Worm (Caenorhabditis elegans) whole organism, early embryonic: ENCODE measurements around the gene Y39A1A.2.

Experiments
- B0310.2 ChIP-seq: sonication (generic microtip); optimal IDR thresholded peaks from 2 replicates; lab custom pipeline; 2016; ENCODE audit warnings: mild to moderate bottlenecking, missing genetic modification characterization, missing compliant biosample characterization
- F13C5.2 ChIP-seq: sonication (generic microtip); optimal IDR thresholded peaks from 2 replicates; lab custom pipeline; 2017; ENCODE audit warnings: mild to moderate bottlenecking, missing genetic modification characterization, inconsistent platforms, missing compliant biosample characterization
- ama-1 ChIP-seq: fragments of 150-350 bp; optimal IDR thresholded peaks from 2 replicates; lab custom pipeline; 2014
- ceh-36 ChIP-seq: sonication (generic microtip); optimal IDR thresholded peaks from 2 replicates; lab custom pipeline; 2016; ENCODE audit warnings: missing genetic modification characterization, inconsistent platforms, missing compliant biosample characterization
- flt-1 ChIP-seq: fragments of 200-800 bp; sonication (Bioruptor generic); IDR thresholded peaks from 2 replicates; pipeline ENCODE4 v1.3.6; 2022; ENCODE audit warnings: missing genetic modification characterization, missing compliant biosample characterization
- hmbx-1 ChIP-seq: sonication (generic microtip); optimal IDR thresholded peaks from 2 replicates; lab custom pipeline; 2016; ENCODE audit warnings: mild to moderate bottlenecking, missing genetic modification characterization, missing compliant biosample characterization
- hmg-4 ChIP-seq: fragments of 200-800 bp; sonication (Bioruptor generic); optimal IDR thresholded peaks from 2 replicates; lab custom pipeline; 2018; ENCODE audit warnings: mild to moderate bottlenecking, missing genetic modification characterization, missing compliant biosample characterization
- hnd-1 ChIP-seq: sonication (generic microtip); optimal IDR thresholded peaks from 2 replicates; lab custom pipeline; 2016; ENCODE audit warnings: missing genetic modification characterization, missing compliant biosample characterization
- pes-1 ChIP-seq: fragments of 200-800 bp; sonication (Bioruptor generic); IDR thresholded peaks from 2 replicates; pipeline ENCODE4 v1.3.6; 2022; ENCODE audit warnings: missing genetic modification reagents, missing genetic modification characterization, missing compliant biosample characterization
- scrt-1 ChIP-seq: fragments of 200-800 bp; sonication (Bioruptor generic); IDR thresholded peaks from 2 replicates; pipeline ENCODE4 v1.3.6; 2022; ENCODE audit warnings: missing genetic modification characterization, missing compliant biosample characterization
- sea-1 ChIP-seq: fragments of 200-800 bp; sonication (Bioruptor generic); conservative IDR thresholded peaks from 2 replicates; pipeline ENCODE4 v1.3.6; 2022; ENCODE audit warnings: missing genetic modification characterization, missing compliant biosample characterization
- tbx-11 ChIP-seq: fragments of 200-800 bp; sonication (Bioruptor generic); IDR thresholded peaks from 2 replicates; pipeline ENCODE4 v1.3.6; 2022; ENCODE audit warnings: missing genetic modification characterization, missing compliant biosample characterization
- tbx-37 ChIP-seq: fragments of 200-800 bp; sonication (Bioruptor generic); conservative IDR thresholded peaks from 2 replicates; pipeline ENCODE4 v1.3.6; 2022; ENCODE audit warnings: missing genetic modification reagents, missing genetic modification characterization, missing compliant biosample characterization
- tra-4 ChIP-seq: sonication (generic microtip); optimal IDR thresholded peaks from 2 replicates; lab custom pipeline; 2017; ENCODE audit warnings: missing genetic modification characterization, missing compliant biosample characterization

- TF ChIP-seq flt-1 (GFP tag; lab: Robert Waterston, UW) (no peak), hmbx-1 (tag; lab: Kevin White, UChicago) (no peak), ama-1 (lab: Kevin White, UChicago) (no peak), tbx-37 (GFP tag; lab: Robert Waterston, UW) (no peak), B0310.2 (no peak), ceh-36 (no peak), sea-1 (GFP tag; lab: Robert Waterston, UW) (no peak), pes-1 (no peak), hnd-1 (tag; lab: Kevin White, UChicago) (no peak), tbx-11 (no peak), hmg-4 (no peak), F13C5.2 (tag; lab: Kevin White, UChicago) (no peak), tra-4 (tag; lab: Kevin White, UChicago) (no peak), scrt-1 (GFP tag; lab: Robert Waterston, UW) (no peak)
These were observed 39.4 kb upstream of the Y39A1A.2 start, which contains the start of the genes dhs-11 and orc-1 for ce11 chrIII:10642781-10643180.
